Worm (Caenorhabditis elegans): ENCODE measurements around the gene W07G4.8.

Gene W07G4.8

ce11 chrV:13085227-13085640 lies 35.9 kb upstream of the W07G4.8 start (continued):
- TF ChIP-seq snpc-3.4 (tag; optimal IDR thresholded peaks at IDR 0.05), result no peak
- peak; percentile 41 for TF ChIP-seq ztf-22 (GFP tag; optimal IDR thresholded peaks at IDR 0.05)
- no peak for TF ChIP-seq F33H1.4 (GFP tag; IDR thresholded peaks at IDR 0.05)
- no peak for TF ChIP-seq F49E8.2 (tag; optimal IDR thresholded peaks at IDR 0.05; ENCODE audit: insufficient read depth)
- TF ChIP-seq cebp-1 (GFP tag; IDR thresholded peaks at IDR 0.05), result no peak
- TF ChIP-seq cebp-1 (tag; optimal IDR thresholded peaks at IDR 0.05), result peak; percentile 44
- TF ChIP-seq lin-35 (GFP tag; optimal IDR thresholded peaks at IDR 0.05), result no peak
- no peak for TF ChIP-seq dpl-1 (GFP tag; optimal IDR thresholded peaks at IDR 0.05)
- peak; percentile 37 for TF ChIP-seq ztf-26 (tag; optimal IDR thresholded peaks at IDR 0.05)
- TF ChIP-seq unc-130 (GFP tag; optimal IDR thresholded peaks at IDR 0.05), result no peak
- no peak for TF ChIP-seq Y53F4B.3 (GFP tag; IDR thresholded peaks at IDR 0.05)
- no peak for TF ChIP-seq efl-1 (GFP tag; optimal IDR thresholded peaks at IDR 0.05)
- TF ChIP-seq hsf-1 (GFP tag; IDR thresholded peaks at IDR 0.05), result no peak
- TF ChIP-seq ceh-40 (GFP tag; IDR thresholded peaks at IDR 0.05), result no peak
- TF ChIP-seq lsy-27 (tag; optimal IDR thresholded peaks at IDR 0.05; ENCODE audit: borderline replicate concordance, insufficient read depth), result no peak
- no peak for TF ChIP-seq attf-5 (GFP tag; optimal IDR thresholded peaks at IDR 0.05)
- no peak for TF ChIP-seq ama-1 (optimal IDR thresholded peaks at IDR 0.05)
- no peak for TF ChIP-seq ama-1 (GFP tag; optimal IDR thresholded peaks at IDR 0.05)
- TF ChIP-seq tbp1 (GFP tag; optimal IDR thresholded peaks at IDR 0.05), result peak; percentile 2
- TF ChIP-seq cebp-2 (GFP tag; IDR thresholded peaks at IDR 0.05), result no peak
- TF ChIP-seq tlf-1 (GFP tag; optimal IDR thresholded peaks at IDR 0.05), result no peak
- TF ChIP-seq B0336.3 (GFP tag; IDR thresholded peaks at IDR 0.05), result no peak; the same call in 1 of the 2 replicates
- 0 out of 2 replicates have a peak, but pooled peaks have one; percentile 16 for TF ChIP-seq lin-26 (GFP tag; IDR thresholded peaks at IDR 0.05)

ce11 chrV:13083751-13084672 lies 34.7 kb upstream of the W07G4.8 start:
- TF ChIP-seq F49E8.2 (tag; optimal IDR thresholded peaks at IDR 0.05; ENCODE audit: insufficient read depth) (no peak), F37B4.10 (GFP tag; IDR thresholded peaks at IDR 0.05) (no peak), aptf-3 (GFP tag; IDR thresholded peaks at IDR 0.05) (no peak), ztf-3 (GFP tag; optimal IDR thresholded peaks at IDR 0.05) (no peak), ama-1 (optimal IDR thresholded peaks at IDR 0.05) (peak; percentile 19), ama-1 (GFP tag; optimal IDR thresholded peaks at IDR 0.05) (no peak), C06A6.2 (GFP tag; conservative IDR thresholded peaks at IDR 0.05) (0 out of 2 replicates have a peak, but pooled peaks have one; percentile 18), let-607 (tag; optimal IDR thresholded peaks at IDR 0.05) (no peak), snpc-4 (GFP tag; optimal IDR thresholded peaks at IDR 0.05) (no peak), snpc-4 (tag; optimal IDR thresholded peaks at IDR 0.05) (no peak), lin-40 (tag; optimal IDR thresholded peaks at IDR 0.05) (no peak), fkh-3 (tag; optimal IDR thresholded peaks at IDR 0.05) (no peak), atf-7 (tag; optimal IDR thresholded peaks at IDR 0.05) (no peak), F52B5.7 (tag; optimal IDR thresholded peaks at IDR 0.05) (no peak), ceh-91 (GFP tag; IDR thresholded peaks at IDR 0.05) (no peak), zfh-2 (GFP tag; conservative IDR thresholded peaks at IDR 0.05) (no peak)

Measured in whole organism, young adult.